Fruit fly (Drosophila melanogaster) whole organism, embryonic: ENCODE measurements around the gene Pif1.
A peak's percentile ranks its signal among the peaks of the same experiment; 100 is the strongest.

Experiments
- BtbVII ChIP-seq: fragments of 200-800 bp; sonication (Bioruptor generic); optimal IDR thresholded peaks from 3 replicates; lab custom pipeline; 2017; ENCODE audit warnings: missing biosample characterization, mild to moderate bottlenecking, missing genetic modification characterization
- CG10209 ChIP-seq: fragments of 200-800 bp; sonication (Bioruptor generic); optimal IDR thresholded peaks from 3 replicates; lab custom pipeline; 2017; ENCODE audit warnings: missing biosample characterization, mild to moderate bottlenecking, missing genetic modification characterization, missing genetic modification reagents
- CG10543 ChIP-seq: fragments of 200-800 bp; sonication (Bioruptor generic); optimal IDR thresholded peaks from 3 replicates; lab custom pipeline; 2017; ENCODE audit warnings: missing biosample characterization, mild to moderate bottlenecking, missing genetic modification characterization, moderate library complexity
- CG10979 ChIP-seq: fragments of 200-800 bp; sonication (Bioruptor generic); optimal IDR thresholded peaks from 2 replicates; lab custom pipeline; 2018; ENCODE audit warnings: missing biosample characterization, mild to moderate bottlenecking, missing genetic modification characterization, moderate library complexity
- CG1233 ChIP-seq: fragments of 200-800 bp; sonication (Bioruptor generic); optimal IDR thresholded peaks from 4 replicates; lab custom pipeline; 2018; ENCODE audit warnings: missing biosample characterization, mild to moderate bottlenecking, missing genetic modification characterization
- CG12769 ChIP-seq: fragments of 200-800 bp; sonication (Bioruptor generic); optimal IDR thresholded peaks from 2 replicates; lab custom pipeline; 2019; ENCODE audit warnings: missing biosample characterization, mild to moderate bottlenecking, missing genetic modification characterization, moderate library complexity
- CG14710 ChIP-seq: fragments of 200-800 bp; sonication (Bioruptor generic); optimal IDR thresholded peaks from 3 replicates; lab custom pipeline; 2019; ENCODE audit warnings: missing biosample characterization, mild to moderate bottlenecking, missing genetic modification characterization, moderate library complexity
- CG1603 ChIP-seq: fragments of 200-800 bp; sonication (Bioruptor generic); optimal IDR thresholded peaks from 2 replicates; lab custom pipeline; 2019; ENCODE audit warnings: missing biosample characterization, mild to moderate bottlenecking, missing genetic modification characterization, moderate library complexity
- CG17829 ChIP-seq: fragments of 200-800 bp; optimal IDR thresholded peaks from 2 replicates; lab custom pipeline; 2019; ENCODE audit warnings: missing biosample characterization, mild to moderate bottlenecking, missing genetic modification characterization, moderate library complexity
- CG18262 ChIP-seq: fragments of 200-800 bp; optimal IDR thresholded peaks from 3 replicates; lab custom pipeline; 2019; ENCODE audit warnings: missing biosample characterization, mild to moderate bottlenecking, missing genetic modification characterization, moderate library complexity
- CG2202 ChIP-seq: fragments of 200-800 bp; sonication (Bioruptor generic); optimal IDR thresholded peaks from 2 replicates; lab custom pipeline; 2018; ENCODE audit warnings: missing biosample characterization, mild to moderate bottlenecking, missing genetic modification characterization
- CG3281 ChIP-seq: fragments of 200-800 bp; sonication (Bioruptor generic); optimal IDR thresholded peaks from 3 replicates; lab custom pipeline; 2017; ENCODE audit warnings: missing biosample characterization, mild to moderate bottlenecking, missing genetic modification characterization
- CG3407 ChIP-seq: fragments of 200-800 bp; sonication (Bioruptor generic); optimal IDR thresholded peaks from 2 replicates; lab custom pipeline; 2018; ENCODE audit warnings: missing biosample characterization, mild to moderate bottlenecking, missing genetic modification characterization
- CG4424 ChIP-seq: fragments of 200-800 bp; sonication (Bioruptor generic); optimal IDR thresholded peaks from 3 replicates; lab custom pipeline; 2016; ENCODE audit warnings: missing biosample characterization, missing genetic modification characterization
- CG5953 ChIP-seq: fragments of 200-800 bp; sonication (Bioruptor generic); IDR thresholded peaks from 2 replicates; pipeline ENCODE4 v1.3.6; 2022; ENCODE audit warnings: missing biosample characterization, missing genetic modification characterization
- CG6689 ChIP-seq: fragments of 200-800 bp; sonication (Bioruptor generic); IDR thresholded peaks from 2 replicates; pipeline ENCODE4 v1.3.6; 2022; ENCODE audit warnings: missing biosample characterization, missing genetic modification characterization
- CG7556 ChIP-seq: fragments of 200-800 bp; sonication (Bioruptor generic); optimal IDR thresholded peaks from 2 replicates; lab custom pipeline; 2017; ENCODE audit warnings: missing biosample characterization, mild to moderate bottlenecking, missing genetic modification characterization
- CG7786 ChIP-seq: fragments of 200-800 bp; sonication (Bioruptor generic); optimal IDR thresholded peaks from 2 replicates; lab custom pipeline; 2016; ENCODE audit warnings: missing biosample characterization, missing genetic modification characterization
- CG7928 ChIP-seq: fragments of 200-800 bp; sonication (Bioruptor generic); optimal IDR thresholded peaks from 2 replicates; lab custom pipeline; 2017; ENCODE audit warnings: missing biosample characterization, mild to moderate bottlenecking, missing genetic modification characterization
- CG8765 ChIP-seq: fragments of 200-800 bp; sonication (Bioruptor generic); IDR thresholded peaks from 2 replicates; pipeline ENCODE4 v1.3.6; 2022; ENCODE audit warnings: missing biosample characterization, missing genetic modification characterization
- CTCF ChIP-seq: fragments of 200-800 bp; sonication (Bioruptor generic); optimal IDR thresholded peaks from 2 replicates; lab custom pipeline; 2017; ENCODE audit warnings: missing biosample characterization, mild to moderate bottlenecking, missing genetic modification characterization, moderate library complexity
- D ChIP-seq, 2 experiments: fragments of 200-800 bp in 1 of 2; fragments of >200 bp in 1 of 2; sonication (Bioruptor generic) in 1 of 2; optimal IDR thresholded peaks; 2 replicates in 1 of 2; 3 replicates in 1 of 2; lab custom pipeline; 2017; ENCODE audit warnings: mild to moderate bottlenecking in 1 of 2, missing biosample characterization in 1 of 2, missing genetic modification characterization in 1 of 2, missing genetic modification reagents in 1 of 2
- D19B ChIP-seq: fragments of 200-800 bp; sonication (Bioruptor generic); optimal IDR thresholded peaks from 2 replicates; lab custom pipeline; 2017; ENCODE audit warnings: missing biosample characterization, mild to moderate bottlenecking, missing genetic modification characterization
- Dfd ChIP-seq, 2 experiments: fragments of >200 bp; optimal IDR thresholded peaks; 2 replicates each; lab custom pipeline; 2017; ENCODE audit warnings: missing biosample characterization in 2 of 2, missing genetic modification characterization in 2 of 2
- Dp ChIP-seq: fragments of 200-800 bp; sonication (Bioruptor generic); optimal IDR thresholded peaks from 2 replicates; lab custom pipeline; 2018; ENCODE audit warnings: missing biosample characterization, mild to moderate bottlenecking, missing genetic modification characterization, moderate library complexity
- Ets65A ChIP-seq: fragments of 200-800 bp; sonication (Bioruptor generic); peaks from one replicate; lab custom pipeline; 2016; ENCODE audit warnings: missing biosample characterization, missing genetic modification characterization
- Kr ChIP-seq: fragments of 200-800 bp; sonication (Bioruptor generic); optimal IDR thresholded peaks from 2 replicates; lab custom pipeline; 2017; ENCODE audit warnings: missing biosample characterization, mild to moderate bottlenecking, missing genetic modification characterization
- Mes4 ChIP-seq: fragments of 200-800 bp; sonication (Bioruptor generic); optimal IDR thresholded peaks from 2 replicates; lab custom pipeline; 2016; ENCODE audit warnings: missing biosample characterization, missing genetic modification characterization
- Mrtf ChIP-seq: fragments of 200-800 bp; sonication (Bioruptor generic); IDR thresholded peaks from 3 replicates; pipeline ENCODE4 v1.3.6; 2022; ENCODE audit warnings: missing biosample characterization, missing genetic modification characterization
- Poxn ChIP-seq: fragments of 200-800 bp; sonication (Bioruptor generic); IDR thresholded peaks from 2 replicates; pipeline ENCODE4 v1.3.6; 2022; ENCODE audit warnings: missing biosample characterization, missing genetic modification characterization
- Vsx1 ChIP-seq: fragments of 200-800 bp; sonication (Bioruptor generic); optimal IDR thresholded peaks from 2 replicates; lab custom pipeline; 2017; ENCODE audit warnings: missing biosample characterization, mild to moderate bottlenecking, missing genetic modification characterization, missing genetic modification reagents
- YL-1 ChIP-seq: fragments of 200-800 bp; sonication (Bioruptor generic); optimal IDR thresholded peaks from 3 replicates; lab custom pipeline; 2017; ENCODE audit warnings: missing biosample characterization, mild to moderate bottlenecking, missing genetic modification characterization
- ato ChIP-seq: fragments of 200-800 bp; sonication (Bioruptor generic); IDR thresholded peaks from 2 replicates; pipeline ENCODE4 v1.3.6; 2022; ENCODE audit warnings: missing biosample characterization, missing genetic modification characterization; ENCODE audit not compliant: partially characterized antibody
- bigmax ChIP-seq: fragments of 200-800 bp; sonication (Bioruptor generic); optimal IDR thresholded peaks from 2 replicates; lab custom pipeline; 2018; ENCODE audit warnings: missing biosample characterization, mild to moderate bottlenecking, missing genetic modification characterization
- cg ChIP-seq: fragments of 200-800 bp; sonication (Bioruptor generic); optimal IDR thresholded peaks from 3 replicates; lab custom pipeline; 2019; ENCODE audit warnings: missing biosample characterization, mild to moderate bottlenecking, missing genetic modification characterization, moderate library complexity
- chinmo ChIP-seq: fragments of 200-800 bp; sonication (Bioruptor generic); IDR thresholded peaks from 4 replicates; pipeline ENCODE4 v1.3.6; 2022; ENCODE audit warnings: missing biosample characterization, missing genetic modification characterization; ENCODE audit not compliant: partially characterized antibody
- eve ChIP-seq, 2 experiments: fragments of >200 bp; optimal IDR thresholded peaks; 2 replicates each; lab custom pipeline; 2017; ENCODE audit warnings: missing biosample characterization in 2 of 2, missing genetic modification characterization in 2 of 2
- gem ChIP-seq: fragments of 200-800 bp; sonication (Bioruptor generic); optimal IDR thresholded peaks from 2 replicates; lab custom pipeline; 2019; ENCODE audit warnings: missing biosample characterization, mild to moderate bottlenecking, missing genetic modification characterization, moderate library complexity
- ham ChIP-seq: fragments of 200-800 bp; sonication (Bioruptor generic); IDR thresholded peaks from 2 replicates; pipeline ENCODE4 v1.3.6; 2022; ENCODE audit warnings: missing biosample characterization, missing genetic modification characterization
- hkb ChIP-seq, 2 experiments: fragments of 200-800 bp in 1 of 2; fragments of >200 bp in 1 of 2; sonication (Bioruptor generic) in 1 of 2; IDR thresholded peaks in 1 of 2; optimal IDR thresholded peaks in 1 of 2; 2 replicates each; pipeline versions ENCODE4 v1.3.6 to Lab custom; 2017 to 2022; ENCODE audit warnings: missing biosample characterization in 1 of 2, missing genetic modification characterization in 1 of 2
- ken ChIP-seq: fragments of 200-800 bp; sonication (Bioruptor generic); IDR thresholded peaks from 3 replicates; pipeline ENCODE4 v1.3.6; 2022; ENCODE audit warnings: missing biosample characterization, missing genetic modification characterization
- knrl ChIP-seq: fragments of 200-800 bp; sonication (Bioruptor generic); IDR thresholded peaks from 3 replicates; pipeline ENCODE4 v1.3.6; 2022; ENCODE audit warnings: missing biosample characterization, missing genetic modification characterization; ENCODE audit not compliant: partially characterized antibody
- lmd ChIP-seq: fragments of 200-800 bp; sonication (Bioruptor generic); IDR thresholded peaks from 2 replicates; pipeline ENCODE4 v1.3.6; 2022; ENCODE audit warnings: missing biosample characterization, missing genetic modification characterization
- pb ChIP-seq: fragments of 200-800 bp; sonication (Bioruptor generic); optimal IDR thresholded peaks from 3 replicates; lab custom pipeline; 2016; ENCODE audit warnings: missing biosample characterization, missing genetic modification characterization
- pros ChIP-seq: fragments of 200-800 bp; sonication (Bioruptor generic); optimal IDR thresholded peaks from 3 replicates; lab custom pipeline; 2019; ENCODE audit warnings: missing biosample characterization, mild to moderate bottlenecking, missing genetic modification characterization, moderate library complexity
- sisA ChIP-seq: fragments of 200-800 bp; sonication (Bioruptor generic); IDR thresholded peaks from 2 replicates; pipeline ENCODE4 v1.3.6; 2022; ENCODE audit warnings: missing biosample characterization, missing genetic modification characterization
- slp2 ChIP-seq: fragments of 200-800 bp; sonication (Bioruptor generic); optimal IDR thresholded peaks from 2 replicates; lab custom pipeline; 2016; ENCODE audit warnings: missing biosample characterization, missing genetic modification characterization
- stc ChIP-seq: fragments of 200-800 bp; sonication (Bioruptor generic); IDR thresholded peaks from 2 replicates; pipeline ENCODE4 v1.3.6; 2022; ENCODE audit warnings: missing biosample characterization, missing genetic modification characterization
- stwl ChIP-seq: fragments of 200-800 bp; sonication (Bioruptor generic); optimal IDR thresholded peaks from 3 replicates; lab custom pipeline; 2018; ENCODE audit warnings: missing biosample characterization, mild to moderate bottlenecking, missing genetic modification characterization, moderate library complexity
- tup ChIP-seq: fragments of 200-800 bp; sonication (Bioruptor generic); optimal IDR thresholded peaks from 2 replicates; lab custom pipeline; 2016; ENCODE audit warnings: missing biosample characterization, mild to moderate bottlenecking, missing genetic modification characterization, moderate library complexity
- vvl ChIP-seq: fragments of 200-800 bp; sonication (Bioruptor generic); IDR thresholded peaks from 2 replicates; pipeline ENCODE4 v1.3.6; 2022; ENCODE audit warnings: missing biosample characterization, missing genetic modification characterization

Pif1 gene

dm6 chr2L:3480443-3480839, 10.6 kb upstream of the Pif1 start (continued):
- TF ChIP-seq CG7786 (GFP tag; lab: Kevin White, UChicago) (no peak), CG1603 (tag; lab: Kevin White, UChicago) (peak; percentile 2), eve (GFP tag; optimal IDR thresholded peaks at IDR 0.05; lab: Kevin White, UChicago) (peak in 1 of 2 experiments; percentile 22), CG2202 (tag; lab: Kevin White, UChicago) (peak; percentile 12), Mrtf (GFP tag; lab: Robert Waterston, UW) (no peak), Vsx1 (GFP tag; lab: Kevin White, UChicago) (peak; percentile 20), CG7556 (GFP tag; lab: Kevin White, UChicago) (no peak), Mes4 (GFP tag; lab: Kevin White, UChicago) (no peak), slp2 (GFP tag; lab: Kevin White, UChicago) (no peak), CG10209 (GFP tag; lab: Kevin White, UChicago) (no peak), CG3407 (GFP tag; lab: Kevin White, UChicago) (no peak), CG17829 (tag; lab: Kevin White, UChicago) (peak; percentile 1), CG3281 (GFP tag; lab: Kevin White, UChicago) (no peak), stwl (tag; lab: Kevin White, UChicago) (peak; percentile 49), sisA (GFP tag; lab: Robert Waterston, UW) (no peak), CG18262 (tag; lab: Kevin White, UChicago) (no peak), pros (no peak), Kr (GFP tag; lab: Kevin White, UChicago) (no peak), CG1233 (peak; percentile 8), ato (GFP tag; lab: Robert Waterston, UW) (no peak), CG8765 (GFP tag; lab: Robert Waterston, UW) (no peak), lmd (no peak), stc (GFP tag; lab: Robert Waterston, UW) (no peak), CG4424 (GFP tag; lab: Kevin White, UChicago) (peak; percentile 1), gem (peak; percentile 19), chinmo (GFP tag; lab: Robert Waterston, UW) (peak; percentile 14; the same call in 1 of the 4 replicates), CG12769 (tag; lab: Kevin White, UChicago) (no peak), CTCF (peak; percentile 96), hkb (optimal IDR thresholded peaks at IDR 0.05; lab: Kevin White, UChicago) (no peak), hkb (GFP tag; IDR thresholded peaks at IDR 0.05; lab: Robert Waterston, UW) (no peak), bigmax (GFP tag; lab: Kevin White, UChicago) (no peak), vvl (GFP tag; lab: Robert Waterston, UW) (0 out of 2 replicates have a peak, but pooled peaks have one; percentile 11), CG7928 (no peak), BtbVII (no peak), ham (GFP tag; lab: Robert Waterston, UW) (no peak), D19B (GFP tag; lab: Kevin White, UChicago) (no peak), tup (GFP tag; lab: Kevin White, UChicago) (no peak), CG10979 (tag; lab: Kevin White, UChicago) (peak; percentile 14), pb (GFP tag; lab: Kevin White, UChicago) (no peak), knrl (no peak), Poxn (no peak), CG10543 (GFP tag; lab: Kevin White, UChicago) (no peak), Ets65A (GFP tag; lab: Kevin White, UChicago) (no peak), ken (GFP tag; lab: Robert Waterston, UW) (no peak), CG5953 (no peak), YL-1 (GFP tag; lab: Kevin White, UChicago) (no peak), CG6689 (GFP tag; lab: Robert Waterston, UW) (no peak), Dfd (GFP tag; optimal IDR thresholded peaks at IDR 0.05; lab: Kevin White, UChicago) (no peak), CG14710 (tag; lab: Kevin White, UChicago) (peak; percentile 19), Dp (GFP tag; lab: Kevin White, UChicago) (peak; percentile 49), D (optimal IDR thresholded peaks at IDR 0.05; lab: Kevin White, UChicago) (no peak), D (GFP tag; optimal IDR thresholded peaks at IDR 0.05; lab: Kevin White, UChicago) (no peak), cg (peak; percentile 67)
